Fruit fly (Drosophila melanogaster) whole organism, wandering third instar larva: Measurements from ENCODE around the gene Cyp313a1.

ENCODE experiments used
- Dfd ChIP-seq: fragments of >200 bp; optimal IDR thresholded peaks from 2 replicates; lab custom pipeline; 2017; ENCODE audit warnings: missing biosample characterization, missing genetic modification characterization
- Hnf4 ChIP-seq: fragments of 200-800 bp; sonication (Bioruptor generic); optimal IDR thresholded peaks from 2 replicates; lab custom pipeline; 2016; ENCODE audit warnings: missing biosample characterization, mild to moderate bottlenecking, missing genetic modification characterization
- Sp1 ChIP-seq: fragments of 200-800 bp; sonication (Bioruptor generic); optimal IDR thresholded peaks from 3 replicates; lab custom pipeline; 2019; ENCODE audit warnings: missing biosample characterization, mild to moderate bottlenecking, missing genetic modification characterization, moderate library complexity
- brk ChIP-seq: fragments of 200-800 bp; sonication (Bioruptor generic); optimal IDR thresholded peaks from 2 replicates; lab custom pipeline; 2016; ENCODE audit warnings: missing biosample characterization, mild to moderate bottlenecking, missing genetic modification characterization
- h ChIP-seq: fragments of 200-800 bp; sonication (Bioruptor generic); optimal IDR thresholded peaks from 3 replicates; lab custom pipeline; 2016; ENCODE audit warnings: missing biosample characterization, mild to moderate bottlenecking, missing genetic modification characterization
- pan ChIP-seq: fragments of >200 bp; optimal IDR thresholded peaks from 2 replicates; lab custom pipeline; 2017

dm6 chr3R:14479623-14480194 lies 41.1 kb upstream of the Cyp313a1 start:
- TF ChIP-seq pan (lab: Kevin White, UChicago) = no peak
- no peak for TF ChIP-seq brk (GFP tag; lab: Kevin White, UChicago)
- no peak for TF ChIP-seq Dfd (GFP tag; lab: Kevin White, UChicago)
- TF ChIP-seq Hnf4 (GFP tag; lab: Kevin White, UChicago) = peak; percentile 37
- TF ChIP-seq h (GFP tag; lab: Kevin White, UChicago) = peak; percentile 36
- TF ChIP-seq Sp1 (GFP tag; lab: Kevin White, UChicago) = no peak
